Worm (Caenorhabditis elegans): Measurements from ENCODE around the gene K04F1.8.

DNA sequence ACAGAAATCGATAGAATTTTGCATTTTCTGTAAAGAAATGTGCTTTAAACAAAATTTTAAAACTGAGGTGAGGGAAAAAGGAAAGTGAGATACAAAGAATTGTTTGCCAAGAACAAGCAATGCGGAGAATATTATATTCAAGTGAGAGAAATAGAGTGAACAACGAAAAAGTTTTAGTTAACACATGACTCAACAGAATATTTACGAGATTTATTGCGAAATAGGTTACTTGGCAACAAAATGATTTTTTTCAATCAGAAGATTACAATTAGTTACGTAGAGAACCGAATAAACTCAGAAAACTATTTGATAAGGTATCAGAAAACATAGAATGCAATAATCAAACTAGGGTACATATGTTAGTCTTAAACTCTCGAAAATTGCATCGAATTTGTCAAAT, 45.5 kb upstream of the K04F1.8 start, which contains the start of gene nhr-117:
- no peak for TF ChIP-seq unc-62 (GFP tag; optimal IDR thresholded peaks at IDR 0.05)
- TF ChIP-seq jun-1 (tag; optimal IDR thresholded peaks at IDR 0.05): no peak
- no peak for TF ChIP-seq ztf-4 (tag; optimal IDR thresholded peaks at IDR 0.05)
- TF ChIP-seq elt-1 (tag; optimal IDR thresholded peaks at IDR 0.05): no peak
- TF ChIP-seq unc-39 (tag; optimal IDR thresholded peaks at IDR 0.05): no peak
- TF ChIP-seq snpc-4 (tag; optimal IDR thresholded peaks at IDR 0.05): no peak
- TF ChIP-seq nhr-43 (tag; optimal IDR thresholded peaks at IDR 0.05; ENCODE audit: poor library complexity, severe bottlenecking): no peak
- no peak for TF ChIP-seq nhr-28 (tag; optimal IDR thresholded peaks at IDR 0.05)

All from whole organism, L3 larva.